Worm (Caenorhabditis elegans): Measurements from ENCODE around the gene swt-4.
A peak's percentile ranks its signal among the peaks of the same experiment; 100 is the strongest.

Gene swt-4

DNA sequence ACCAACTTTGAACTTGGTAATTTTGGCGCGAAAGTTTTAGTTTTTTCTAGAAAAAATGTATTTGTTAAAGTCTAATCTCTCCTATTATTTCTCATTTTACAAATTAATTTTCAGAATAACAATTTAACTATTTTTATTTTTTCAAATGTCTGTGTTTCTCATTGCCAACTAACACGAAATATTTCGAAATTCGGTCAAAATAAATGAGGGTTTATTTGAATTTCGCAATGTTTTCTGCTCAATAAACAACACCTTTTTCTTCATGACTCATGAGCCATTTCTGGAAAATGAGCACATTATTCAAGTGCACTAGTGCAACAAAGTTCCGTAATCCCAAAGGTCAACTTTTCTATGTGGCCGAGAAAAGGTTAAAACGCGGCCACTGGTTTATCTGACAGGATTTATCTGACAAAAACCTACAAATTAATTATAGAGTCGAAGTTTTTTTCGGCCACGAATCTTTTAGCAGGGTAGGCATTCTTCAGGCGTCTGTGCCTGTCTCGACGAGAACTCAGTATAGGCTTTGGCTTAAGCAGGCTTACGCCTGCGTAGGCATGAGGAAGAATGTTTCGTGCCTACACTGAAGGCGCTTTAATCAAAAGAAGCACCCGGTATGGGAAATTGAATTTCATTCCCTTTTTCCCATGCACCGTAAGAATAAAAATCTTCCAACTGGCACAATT is 9.5 kb upstream of the swt-4 start, which contains the start of gene Y39A1A.27:
Y39A1A.27 (plus strand) TSS at position 633 of the 683 bp plus-strand sequence.
- TF ChIP-seq unc-39 (tag; optimal IDR thresholded peaks at IDR 0.05) (no peak), nhr-25 (tag; optimal IDR thresholded peaks at IDR 0.05) (no peak), fos-1 (tag; optimal IDR thresholded peaks at IDR 0.05) (no peak), nhr-77 (tag; optimal IDR thresholded peaks at IDR 0.05) (no peak), elt-3 (tag; optimal IDR thresholded peaks at IDR 0.05) (no peak), lin-15B (tag; optimal IDR thresholded peaks at IDR 0.05) (no peak), pha-4 (tag; optimal IDR thresholded peaks at IDR 0.05) (no peak), hmg-11 (tag; optimal IDR thresholded peaks at IDR 0.05) (no peak), skn-1 (tag; optimal IDR thresholded peaks at IDR 0.05) (no peak), aly-2 (tag; optimal IDR thresholded peaks at IDR 0.05) (no peak), nhr-28 (tag; optimal IDR thresholded peaks at IDR 0.05) (no peak), fkh-2 (tag; optimal IDR thresholded peaks at IDR 0.05) (no peak), nhr-23 (tag; optimal IDR thresholded peaks at IDR 0.05) (no peak), nhr-67 (tag; optimal IDR thresholded peaks at IDR 0.05) (no peak)

DNA sequence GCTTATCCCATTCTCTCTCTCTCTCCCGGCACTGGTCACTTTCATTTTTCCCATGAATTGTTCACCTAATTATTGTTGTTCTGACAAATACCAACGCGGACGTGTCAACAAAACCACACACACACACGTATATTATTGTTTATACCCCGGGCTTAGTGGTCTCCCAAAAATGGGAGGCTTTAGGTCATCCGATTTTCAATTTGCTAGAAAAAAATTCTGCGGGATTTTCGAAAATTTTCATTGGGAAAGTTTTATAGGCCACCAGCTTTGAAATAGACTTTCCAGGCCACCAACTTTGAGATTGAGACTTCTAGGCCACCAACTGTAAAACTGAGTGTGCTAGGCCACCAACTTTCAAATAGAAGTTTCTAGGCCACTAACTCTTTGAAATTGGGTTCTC is 9.0 kb upstream of the swt-4 start:
- TF ChIP-seq daf-12 (tag; optimal IDR thresholded peaks at IDR 0.05) (no peak), pha-4 (tag; optimal IDR thresholded peaks at IDR 0.05) (peak; percentile 31)

DNA sequence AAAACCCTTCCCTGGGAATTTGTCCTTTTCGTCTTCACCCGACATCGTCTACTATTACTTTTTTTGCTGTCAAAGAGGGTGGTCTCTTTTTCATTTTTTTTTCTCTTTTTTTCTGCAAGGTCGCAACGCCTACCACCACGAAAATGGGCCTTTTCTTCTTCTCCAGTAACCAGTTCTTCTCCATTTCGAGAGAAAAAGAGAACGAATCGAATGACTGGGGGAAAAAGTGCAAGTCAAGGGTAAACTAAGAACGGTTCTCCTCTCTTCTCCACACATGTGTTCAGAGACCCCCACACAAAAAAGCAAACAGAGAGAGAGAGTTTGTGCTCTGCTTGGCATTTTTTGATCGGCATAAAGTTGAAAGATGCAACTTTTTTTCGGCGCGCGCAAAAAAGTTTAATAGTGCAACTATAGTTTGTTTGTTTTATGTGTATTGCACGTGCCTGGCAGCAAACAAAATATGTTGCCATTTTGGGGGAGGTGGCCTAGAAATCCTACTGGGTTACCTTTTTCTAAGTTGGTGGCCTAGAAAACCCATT is 7.6 kb upstream of the swt-4 start:
- peak; percentile 16 for TF ChIP-seq nhr-23 (tag; optimal IDR thresholded peaks at IDR 0.05)
- TF ChIP-seq pqm-1 (tag; optimal IDR thresholded peaks at IDR 0.05): no peak
- peak; percentile 6 for TF ChIP-seq nfya-1 (tag; optimal IDR thresholded peaks at IDR 0.05; ENCODE audit: insufficient read depth)
- TF ChIP-seq pha-4 (tag; optimal IDR thresholded peaks at IDR 0.05): peak; percentile 93
- TF ChIP-seq ceh-28 (tag; optimal IDR thresholded peaks at IDR 0.05): peak; percentile 4
- peak; percentile 62 for TF ChIP-seq nhr-25 (tag; optimal IDR thresholded peaks at IDR 0.05)
- TF ChIP-seq tbx-2 (tag; optimal IDR thresholded peaks at IDR 0.05): no peak

DNA sequence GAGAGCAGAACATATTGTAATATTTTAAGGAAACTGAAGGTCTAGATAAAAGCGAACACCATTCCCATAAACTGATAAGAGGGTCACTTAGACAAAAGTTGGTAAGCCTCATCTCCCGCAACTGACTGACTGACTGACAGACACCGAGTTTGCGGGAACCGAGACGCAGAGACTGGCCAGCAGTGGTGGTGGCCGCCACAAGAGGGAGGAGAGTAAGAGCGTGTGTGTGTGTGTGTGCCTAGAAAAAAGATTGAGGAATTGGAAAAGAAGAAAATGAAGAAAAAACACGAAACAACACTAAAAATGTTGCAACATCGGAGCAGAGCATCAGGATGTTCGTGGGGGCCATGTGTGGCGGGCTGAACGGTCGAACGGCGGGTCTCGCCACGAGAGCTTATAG is 5.6 kb upstream of the swt-4 start:
- TF ChIP-seq nhr-77 (tag; optimal IDR thresholded peaks at IDR 0.05): no peak
- no peak for TF ChIP-seq ztf-4 (tag; optimal IDR thresholded peaks at IDR 0.05)
- TF ChIP-seq unc-62 (GFP tag; optimal IDR thresholded peaks at IDR 0.05): no peak
- no peak for TF ChIP-seq nhr-76 (tag; optimal IDR thresholded peaks at IDR 0.05)
- no peak for TF ChIP-seq elt-1 (tag; optimal IDR thresholded peaks at IDR 0.05)
- peak; percentile 44 for TF ChIP-seq nfya-1 (tag; optimal IDR thresholded peaks at IDR 0.05; ENCODE audit: insufficient read depth)
- peak; percentile 27 for TF ChIP-seq lin-15B (tag; optimal IDR thresholded peaks at IDR 0.05)
- TF ChIP-seq ZK546.5 (tag; optimal IDR thresholded peaks at IDR 0.05): no peak
- no peak for TF ChIP-seq nhr-25 (tag; optimal IDR thresholded peaks at IDR 0.05)
- no peak for TF ChIP-seq ceh-28 (tag; optimal IDR thresholded peaks at IDR 0.05)
- no peak for TF ChIP-seq ztf-11 (tag; optimal IDR thresholded peaks at IDR 0.05)
- TF ChIP-seq jun-1 (tag; optimal IDR thresholded peaks at IDR 0.05): no peak
- peak; percentile 80 for TF ChIP-seq lin-39 (tag; optimal IDR thresholded peaks at IDR 0.05)
- TF ChIP-seq unc-39 (tag; optimal IDR thresholded peaks at IDR 0.05): no peak
- no peak for TF ChIP-seq zag-1 (tag; optimal IDR thresholded peaks at IDR 0.05)
- TF ChIP-seq fos-1 (tag; optimal IDR thresholded peaks at IDR 0.05): no peak
- TF ChIP-seq pha-4 (tag; optimal IDR thresholded peaks at IDR 0.05): peak; percentile 47
- no peak for TF ChIP-seq sea-2 (GFP tag; optimal IDR thresholded peaks at IDR 0.05)
- TF ChIP-seq nhr-23 (tag; optimal IDR thresholded peaks at IDR 0.05): no peak
- TF ChIP-seq nhr-11 (tag; optimal IDR thresholded peaks at IDR 0.05): no peak

DNA sequence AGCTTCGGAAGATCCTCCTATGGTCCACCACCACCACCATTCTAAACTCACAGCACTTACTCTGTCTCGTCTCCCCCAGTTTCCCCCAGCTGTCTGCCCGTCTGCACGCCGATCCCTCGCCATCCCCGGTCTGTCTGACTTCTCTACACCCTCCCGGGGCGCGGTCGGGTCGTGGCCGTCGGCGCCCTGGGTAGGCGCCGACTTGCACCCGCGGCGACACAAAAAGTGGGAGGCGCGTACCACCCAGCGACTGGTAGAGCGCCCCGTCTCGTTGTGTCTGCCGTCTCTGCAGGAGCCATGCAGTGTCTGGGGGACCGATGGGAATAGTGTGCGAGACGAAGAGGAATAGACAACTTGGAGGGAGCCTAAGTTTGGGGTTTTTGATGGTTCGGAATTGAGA is 5.1 kb upstream of the swt-4 start:
- TF ChIP-seq snpc-4 (tag; optimal IDR thresholded peaks at IDR 0.05): peak; percentile 4
- TF ChIP-seq elt-3 (tag; optimal IDR thresholded peaks at IDR 0.05): no peak
- TF ChIP-seq zag-1 (tag; optimal IDR thresholded peaks at IDR 0.05): peak; percentile 43
- TF ChIP-seq lsy-12 (tag; optimal IDR thresholded peaks at IDR 0.05): peak; percentile 90
- TF ChIP-seq nhr-11 (tag; optimal IDR thresholded peaks at IDR 0.05): peak; percentile 26
- peak; percentile 62 for TF ChIP-seq lin-15B (tag; optimal IDR thresholded peaks at IDR 0.05)
- no peak for TF ChIP-seq nhr-28 (tag; optimal IDR thresholded peaks at IDR 0.05)
- TF ChIP-seq egl-5 (tag; optimal IDR thresholded peaks at IDR 0.05): peak; percentile 78
- peak; percentile 90 for TF ChIP-seq ceh-28 (tag; optimal IDR thresholded peaks at IDR 0.05)
- no peak for TF ChIP-seq mml-1 (tag; optimal IDR thresholded peaks at IDR 0.05)
- peak; percentile 98 for TF ChIP-seq nfya-1 (tag; optimal IDR thresholded peaks at IDR 0.05; ENCODE audit: insufficient read depth)
- peak; percentile 78 for TF ChIP-seq R02D3.7 (tag; optimal IDR thresholded peaks at IDR 0.05)
- TF ChIP-seq nhr-67 (tag; optimal IDR thresholded peaks at IDR 0.05): no peak
- TF ChIP-seq aly-2 (tag; optimal IDR thresholded peaks at IDR 0.05): no peak
- TF ChIP-seq nhr-237 (tag; optimal IDR thresholded peaks at IDR 0.05): no peak
- peak; percentile 77 for TF ChIP-seq tbx-2 (tag; optimal IDR thresholded peaks at IDR 0.05)
- TF ChIP-seq ztf-11 (tag; optimal IDR thresholded peaks at IDR 0.05): no peak
- TF ChIP-seq nhr-77 (tag; optimal IDR thresholded peaks at IDR 0.05): no peak
- TF ChIP-seq fkh-2 (tag; optimal IDR thresholded peaks at IDR 0.05): no peak
- no peak for TF ChIP-seq unc-39 (tag; optimal IDR thresholded peaks at IDR 0.05)
- peak; percentile 95 for TF ChIP-seq nhr-25 (tag; optimal IDR thresholded peaks at IDR 0.05)
- peak; percentile 73 for TF ChIP-seq skn-1 (tag; optimal IDR thresholded peaks at IDR 0.05)
- peak; percentile 74 for TF ChIP-seq ama-1 (optimal IDR thresholded peaks at IDR 0.05)
- peak; percentile 84 for TF ChIP-seq mdl-1 (tag; optimal IDR thresholded peaks at IDR 0.05)
- TF ChIP-seq eor-1 (tag; optimal IDR thresholded peaks at IDR 0.05): no peak
- peak; percentile 80 for TF ChIP-seq jun-1 (tag; optimal IDR thresholded peaks at IDR 0.05)
- no peak for TF ChIP-seq egl-27 (tag; optimal IDR thresholded peaks at IDR 0.05)
- peak; percentile 6 for TF ChIP-seq nhr-76 (tag; optimal IDR thresholded peaks at IDR 0.05)
- TF ChIP-seq fkh-10 (GFP tag; optimal IDR thresholded peaks at IDR 0.05): peak; percentile 35

Data from whole organism, L3 larva.